Fruit fly (Drosophila melanogaster) whole organism, embryonic: ENCODE measurements around the gene CG5921.
A peak's percentile ranks its signal among the peaks of the same experiment; 100 is the strongest.

Experiments
- Asciz ChIP-seq: fragments of 200-800 bp; sonication (Bioruptor generic); optimal IDR thresholded peaks from 2 replicates; lab custom pipeline; 2017; ENCODE audit warnings: missing biosample characterization, mild to moderate bottlenecking, missing genetic modification characterization, missing genetic modification reagents
- Awh ChIP-seq: fragments of 200-800 bp; sonication (Bioruptor generic); IDR thresholded peaks from 2 replicates; pipeline ENCODE4, ENCODE4 v1.3.6; 2022; ENCODE audit warnings: missing biosample characterization, missing genetic modification characterization
- CG10979 ChIP-seq: fragments of 200-800 bp; sonication (Bioruptor generic); optimal IDR thresholded peaks from 2 replicates; lab custom pipeline; 2018; ENCODE audit warnings: missing biosample characterization, mild to moderate bottlenecking, missing genetic modification characterization, moderate library complexity
- CG11695 ChIP-seq: fragments of 200-800 bp; sonication (Bioruptor generic); IDR thresholded peaks from 3 replicates; pipeline ENCODE4 v1.3.6; 2022; ENCODE audit warnings: missing biosample characterization, missing genetic modification characterization
- CG12155 ChIP-seq: fragments of 200-800 bp; sonication (Bioruptor generic); optimal IDR thresholded peaks from 3 replicates; lab custom pipeline; 2016; ENCODE audit warnings: missing biosample characterization, missing genetic modification characterization
- CG12744 ChIP-seq: fragments of 200-800 bp; sonication (Bioruptor generic); optimal IDR thresholded peaks from 2 replicates; lab custom pipeline; 2016; ENCODE audit warnings: missing biosample characterization, missing genetic modification characterization
- CG13287 ChIP-seq: fragments of 200-800 bp; sonication (Bioruptor generic); IDR thresholded peaks from 2 replicates; pipeline ENCODE4 v1.3.6; 2022; ENCODE audit warnings: missing biosample characterization, missing genetic modification characterization; ENCODE audit not compliant: partially characterized antibody
- CG14710 ChIP-seq: fragments of 200-800 bp; sonication (Bioruptor generic); optimal IDR thresholded peaks from 3 replicates; lab custom pipeline; 2019; ENCODE audit warnings: missing biosample characterization, mild to moderate bottlenecking, missing genetic modification characterization, moderate library complexity
- CG15011 ChIP-seq: fragments of 200-800 bp; sonication (Bioruptor generic); optimal IDR thresholded peaks from 3 replicates; lab custom pipeline; 2018; ENCODE audit warnings: missing biosample characterization, mild to moderate bottlenecking, missing genetic modification characterization
- CG17385 ChIP-seq: fragments of 200-800 bp; sonication (Bioruptor generic); optimal IDR thresholded peaks from 3 replicates; lab custom pipeline; 2018; ENCODE audit warnings: missing biosample characterization, mild to moderate bottlenecking, missing genetic modification characterization
- CG17612 ChIP-seq: fragments of 200-800 bp; sonication (Bioruptor generic); IDR thresholded peaks from 2 replicates; pipeline ENCODE4 v1.3.6; 2022; ENCODE audit warnings: missing biosample characterization, missing genetic modification characterization
- CG18011 ChIP-seq: fragments of 200-800 bp; sonication (Bioruptor generic); optimal IDR thresholded peaks from 2 replicates; lab custom pipeline; 2017; ENCODE audit warnings: missing biosample characterization, missing genetic modification characterization, mild to moderate bottlenecking, moderate library complexity, missing genotype
- CG2199 ChIP-seq: fragments of 200-800 bp; sonication (Bioruptor generic); IDR thresholded peaks from 3 replicates; pipeline ENCODE4 v1.3.6; 2022; ENCODE audit warnings: missing biosample characterization, missing genetic modification characterization
- CG2202 ChIP-seq: fragments of 200-800 bp; sonication (Bioruptor generic); optimal IDR thresholded peaks from 2 replicates; lab custom pipeline; 2018; ENCODE audit warnings: missing biosample characterization, mild to moderate bottlenecking, missing genetic modification characterization
- CG31388 ChIP-seq: fragments of 200-800 bp; sonication (Bioruptor generic); optimal IDR thresholded peaks from 2 replicates; lab custom pipeline; 2016; ENCODE audit warnings: missing biosample characterization, missing genetic modification characterization
- CG32532 ChIP-seq: fragments of 200-800 bp; sonication (Bioruptor generic); IDR thresholded peaks from 2 replicates; pipeline ENCODE4 v1.3.6; 2022; ENCODE audit warnings: missing biosample characterization, missing genetic modification characterization
- CG4730 ChIP-seq: fragments of 200-800 bp; sonication (Bioruptor generic); IDR thresholded peaks from 2 replicates; pipeline ENCODE4 v1.3.6; 2022; ENCODE audit warnings: missing biosample characterization, missing genetic modification characterization
- CG5953 ChIP-seq: fragments of 200-800 bp; sonication (Bioruptor generic); IDR thresholded peaks from 2 replicates; pipeline ENCODE4 v1.3.6; 2022; ENCODE audit warnings: missing biosample characterization, missing genetic modification characterization
- CG6254 ChIP-seq: fragments of 200-800 bp; sonication (Bioruptor generic); optimal IDR thresholded peaks from 3 replicates; lab custom pipeline; 2017; ENCODE audit warnings: mild to moderate bottlenecking, missing biosample characterization, missing genetic modification reagents, missing genetic modification characterization
- CG8089 ChIP-seq: fragments of 200-800 bp; sonication (Bioruptor generic); optimal IDR thresholded peaks from 3 replicates; lab custom pipeline; 2016; ENCODE audit warnings: missing biosample characterization, missing genetic modification characterization
- CG8924 ChIP-seq: fragments of 200-800 bp; optimal IDR thresholded peaks from 3 replicates; lab custom pipeline; 2019; ENCODE audit warnings: missing biosample characterization, mild to moderate bottlenecking, missing genetic modification characterization, moderate library complexity
- CG9437 ChIP-seq: fragments of 200-800 bp; sonication (Bioruptor generic); optimal IDR thresholded peaks from 2 replicates; lab custom pipeline; 2018; ENCODE audit warnings: missing biosample characterization, mild to moderate bottlenecking, missing genetic modification characterization
- CG9932 ChIP-seq: fragments of 200-800 bp; sonication (Bioruptor generic); IDR thresholded peaks from 2 replicates; pipeline ENCODE4 v1.3.6; 2022; ENCODE audit warnings: missing biosample characterization, missing genetic modification characterization
- CHES-1-like ChIP-seq: fragments of 200-800 bp; sonication (Bioruptor generic); optimal IDR thresholded peaks from 2 replicates; lab custom pipeline; 2016; ENCODE audit warnings: missing biosample characterization, missing genetic modification characterization
- CTCF ChIP-seq: fragments of 200-800 bp; sonication (Bioruptor generic); optimal IDR thresholded peaks from 2 replicates; lab custom pipeline; 2017; ENCODE audit warnings: missing biosample characterization, mild to moderate bottlenecking, missing genetic modification characterization, moderate library complexity
- CrebB ChIP-seq: fragments of 200-800 bp; sonication (Bioruptor generic); optimal IDR thresholded peaks from 3 replicates; lab custom pipeline; 2018; ENCODE audit warnings: missing biosample characterization, mild to moderate bottlenecking, missing genetic modification characterization
- Dbx ChIP-seq: fragments of 200-800 bp; sonication (Bioruptor generic); IDR thresholded peaks from 3 replicates; pipeline ENCODE4 v1.3.6; 2022; ENCODE audit warnings: missing biosample characterization, missing genetic modification characterization
- E2f2 ChIP-seq: fragments of 200-800 bp; sonication (Bioruptor generic); IDR thresholded peaks from 2 replicates; pipeline ENCODE4 v1.3.6; 2022; ENCODE audit warnings: missing biosample characterization, missing genetic modification characterization
- ERR ChIP-seq: fragments of 200-800 bp; sonication (Bioruptor generic); optimal IDR thresholded peaks from 2 replicates; lab custom pipeline; 2016; ENCODE audit warnings: missing biosample characterization, missing genetic modification characterization
- Gsc ChIP-seq: fragments of 200-800 bp; sonication (Bioruptor generic); IDR thresholded peaks from 2 replicates; pipeline ENCODE4 v1.3.6; 2022; ENCODE audit warnings: missing biosample characterization, missing genetic modification characterization
- H15 ChIP-seq: fragments of 200-800 bp; sonication (Bioruptor generic); IDR thresholded peaks from 3 replicates; pipeline ENCODE4 v1.3.6; 2022; ENCODE audit warnings: missing biosample characterization, missing genetic modification characterization
- Hsf ChIP-seq: fragments of 200-800 bp; sonication (Bioruptor generic); optimal IDR thresholded peaks from 3 replicates; lab custom pipeline; 2016; ENCODE audit warnings: missing biosample characterization, missing genetic modification characterization
- Nf-YC ChIP-seq: fragments of 200-800 bp; optimal IDR thresholded peaks from 3 replicates; lab custom pipeline; 2019; ENCODE audit warnings: missing biosample characterization, mild to moderate bottlenecking, missing genetic modification characterization, moderate library complexity
- Sry-δ ChIP-seq: fragments of 200-800 bp; sonication (Bioruptor generic); optimal IDR thresholded peaks from 2 replicates; lab custom pipeline; 2016; ENCODE audit warnings: missing biosample characterization, missing genetic modification characterization
- aop ChIP-seq: fragments of 200-800 bp; sonication (Bioruptor generic); IDR thresholded peaks from 2 replicates; pipeline ENCODE4 v1.3.6; 2022; ENCODE audit warnings: missing biosample characterization, missing genetic modification characterization
- az2 ChIP-seq: fragments of 200-800 bp; sonication (Bioruptor generic); optimal IDR thresholded peaks from 3 replicates; lab custom pipeline; 2016; ENCODE audit warnings: missing biosample characterization, missing genetic modification characterization
- ci ChIP-seq: fragments of 200-800 bp; sonication (Bioruptor generic); IDR thresholded peaks from 3 replicates; pipeline ENCODE4 v1.3.6; 2022; ENCODE audit warnings: missing biosample characterization, missing genetic modification characterization
- crol ChIP-seq: fragments of 200-800 bp; sonication (Bioruptor generic); IDR thresholded peaks from 2 replicates; pipeline ENCODE4 v1.3.6; 2022; ENCODE audit warnings: missing biosample characterization, missing genetic modification characterization
- disco-r ChIP-seq: fragments of 200-800 bp; sonication (Bioruptor generic); optimal IDR thresholded peaks from 2 replicates; lab custom pipeline; 2016; ENCODE audit warnings: missing biosample characterization, missing genetic modification characterization
- dm ChIP-seq: fragments of 200-800 bp; sonication (Bioruptor generic); optimal IDR thresholded peaks from 3 replicates; lab custom pipeline; 2016; ENCODE audit warnings: missing biosample characterization, missing genetic modification characterization
- dmrt99B ChIP-seq: fragments of 200-800 bp; sonication (Bioruptor generic); optimal IDR thresholded peaks from 2 replicates; lab custom pipeline; 2018; ENCODE audit warnings: missing biosample characterization, mild to moderate bottlenecking, missing genetic modification characterization, moderate library complexity
- fd64A ChIP-seq: fragments of 200-800 bp; sonication (Bioruptor generic); optimal IDR thresholded peaks from 3 replicates; lab custom pipeline; 2018; ENCODE audit warnings: missing biosample characterization, mild to moderate bottlenecking, missing genetic modification characterization
- fru ChIP-seq: fragments of >200 bp; optimal IDR thresholded peaks from 2 replicates; lab custom pipeline; 2017
- gro ChIP-seq: fragments of 200-800 bp; sonication (Bioruptor generic); optimal IDR thresholded peaks from 2 replicates; lab custom pipeline; 2016; ENCODE audit warnings: missing biosample characterization, missing genetic modification characterization
- nerfin-2 ChIP-seq: fragments of 200-800 bp; sonication (Bioruptor generic); IDR thresholded peaks from 2 replicates; pipeline ENCODE4 v1.3.6; 2022; ENCODE audit warnings: missing biosample characterization, missing genetic modification characterization; ENCODE audit not compliant: partially characterized antibody
- peb ChIP-seq: fragments of 200-800 bp; sonication (Bioruptor generic); IDR thresholded peaks from 2 replicates; pipeline ENCODE4 v1.3.6; 2022; ENCODE audit warnings: missing biosample characterization, missing genetic modification characterization
- seq ChIP-seq: fragments of 200-800 bp; sonication (Bioruptor generic); IDR thresholded peaks from 2 replicates; pipeline ENCODE4 v1.3.6; 2022; ENCODE audit warnings: missing biosample characterization, missing genetic modification characterization
- sisA ChIP-seq: fragments of 200-800 bp; sonication (Bioruptor generic); IDR thresholded peaks from 2 replicates; pipeline ENCODE4 v1.3.6; 2022; ENCODE audit warnings: missing biosample characterization, missing genetic modification characterization
- sob ChIP-seq: fragments of 200-800 bp; sonication (Bioruptor generic); IDR thresholded peaks from 2 replicates; pipeline ENCODE4 v1.3.6; 2022; ENCODE audit warnings: missing biosample characterization, missing genetic modification characterization
- trem ChIP-seq: fragments of 200-800 bp; optimal IDR thresholded peaks from 3 replicates; lab custom pipeline; 2019; ENCODE audit warnings: missing biosample characterization, mild to moderate bottlenecking, missing genetic modification characterization, moderate library complexity
- vfl ChIP-seq: fragments of 200-800 bp; sonication (Bioruptor generic); optimal IDR thresholded peaks from 2 replicates; lab custom pipeline; 2016; ENCODE audit warnings: missing biosample characterization, missing genetic modification characterization
- vvl ChIP-seq: fragments of 200-800 bp; sonication (Bioruptor generic); IDR thresholded peaks from 2 replicates; pipeline ENCODE4 v1.3.6; 2022; ENCODE audit warnings: missing biosample characterization, missing genetic modification characterization

Gene CG5921

DNA sequence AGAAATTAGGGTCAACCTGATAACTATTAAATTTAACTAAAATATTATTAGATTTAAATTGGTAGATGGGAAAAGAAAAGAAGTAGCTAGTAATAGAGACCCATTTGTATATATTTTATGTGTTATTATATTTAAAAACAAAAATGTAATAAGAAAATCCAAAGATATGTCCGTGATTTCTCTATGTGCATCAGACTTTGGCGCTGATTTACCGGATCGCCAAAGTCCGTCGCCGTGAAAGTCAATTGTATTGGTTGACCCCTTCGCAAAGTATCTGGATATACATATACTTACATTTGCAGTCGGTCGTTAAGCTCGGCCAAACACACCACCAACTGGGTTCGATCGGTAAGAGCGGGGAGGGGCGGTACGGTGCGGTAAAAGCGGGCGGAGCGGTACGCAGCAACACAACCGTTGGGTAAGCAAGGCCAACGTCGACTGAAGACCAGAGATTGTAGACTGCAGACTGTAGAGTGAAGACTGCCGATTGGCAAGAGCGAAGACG is 26.5 kb downstream of the CG5921 start (continued):
- TF ChIP-seq Nf-YC (tag; lab: Kevin White, UChicago) (no peak), peb (GFP tag; lab: Robert Waterston, UW) (no peak), E2f2 (GFP tag; lab: Robert Waterston, UW) (no peak), Dbx (GFP tag; lab: Robert Waterston, UW) (no peak), seq (GFP tag; lab: Robert Waterston, UW) (no peak), ci (GFP tag; lab: Robert Waterston, UW) (0 out of 3 replicates have a peak, but pooled peaks have one; percentile 51), CG17612 (GFP tag; lab: Robert Waterston, UW) (no peak), CG11695 (GFP tag; lab: Robert Waterston, UW) (0 out of 3 replicates have a peak, but pooled peaks have one; percentile 25), Gsc (GFP tag; lab: Robert Waterston, UW) (no peak), CG17385 (GFP tag; lab: Kevin White, UChicago) (no peak), CG18011 (GFP tag; lab: Kevin White, UChicago) (no peak), az2 (peak; percentile 28), CG10979 (peak; percentile 45), fru (no peak), CG9437 (no peak), disco-r (GFP tag; lab: Kevin White, UChicago) (no peak), fd64A (GFP tag; lab: Kevin White, UChicago) (no peak), nerfin-2 (GFP tag; lab: Robert Waterston, UW) (no peak), CG4730 (GFP tag; lab: Robert Waterston, UW) (no peak), Awh (GFP tag; lab: Robert Waterston, UW) (no peak), CG31388 (no peak), aop (GFP tag; lab: Robert Waterston, UW) (no peak), vfl (no peak), CG32532 (GFP tag; lab: Robert Waterston, UW) (no peak), CG9932 (GFP tag; lab: Robert Waterston, UW) (no peak), CG2199 (GFP tag; lab: Robert Waterston, UW) (no peak), H15 (GFP tag; lab: Robert Waterston, UW) (no peak), CrebB (tag; lab: Kevin White, UChicago) (no peak), CG5953 (GFP tag; lab: Robert Waterston, UW) (no peak), CG2202 (no peak), dmrt99B (tag; lab: Kevin White, UChicago) (peak; percentile 56), crol (GFP tag; lab: Robert Waterston, UW) (peak; percentile 84), CG8924 (tag; lab: Kevin White, UChicago) (peak; percentile 36), Hsf (no peak), CG12744 (no peak), CG14710 (peak; percentile 3), ERR (no peak), sob (no peak), sisA (GFP tag; lab: Robert Waterston, UW) (no peak), CG8089 (GFP tag; lab: Kevin White, UChicago) (no peak), Sry-δ (GFP tag; lab: Kevin White, UChicago) (no peak), Asciz (peak; percentile 25), gro (GFP tag; lab: Kevin White, UChicago) (no peak), CHES-1-like (GFP tag; lab: Kevin White, UChicago) (no peak), CG12155 (GFP tag; lab: Kevin White, UChicago) (no peak), CG15011 (no peak), CG6254 (no peak), CG13287 (GFP tag; lab: Robert Waterston, UW) (no peak), CTCF (no peak), vvl (GFP tag; lab: Robert Waterston, UW) (no peak), trem (tag; lab: Kevin White, UChicago) (peak; percentile 3), dm (GFP tag; lab: Kevin White, UChicago) (no peak)
